Worm (Caenorhabditis elegans) whole organism, L1 larva: Measurements from ENCODE around the gene T21H3.5.

Source experiments
- C04F5.9 ChIP-seq: sonication (generic microtip); optimal IDR thresholded peaks from 2 replicates; lab custom pipeline; 2016; ENCODE audit warnings: missing genetic modification characterization, missing compliant biosample characterization
- C16A3.4 ChIP-seq: fragments of 150-350 bp; optimal IDR thresholded peaks from 2 replicates; lab custom pipeline; 2014; ENCODE audit warnings: missing biosample characterization, missing genetic modification characterization
- C34B4.2 ChIP-seq: sonication (generic microtip); optimal IDR thresholded peaks from 2 replicates; lab custom pipeline; 2017; ENCODE audit warnings: mild to moderate bottlenecking, missing genetic modification characterization, missing compliant biosample characterization
- F16B12.6 ChIP-seq: fragments of 150-350 bp; optimal IDR thresholded peaks from 2 replicates; lab custom pipeline; 2014; ENCODE audit warnings: missing biosample characterization, missing genetic modification characterization
- Y116A8C.19 ChIP-seq: sonication (generic microtip); optimal IDR thresholded peaks from 2 replicates; lab custom pipeline; 2016; ENCODE audit warnings: missing compliant biosample characterization, missing genetic modification characterization, borderline replicate concordance
- aha-1 ChIP-seq: fragments of 150-350 bp; optimal IDR thresholded peaks from 2 replicates; lab custom pipeline; 2014; ENCODE audit warnings: missing biosample characterization, missing genetic modification characterization
- alr-1 ChIP-seq: fragments of 200-800 bp; sonication (Bioruptor generic); optimal IDR thresholded peaks from 2 replicates; lab custom pipeline; 2018; ENCODE audit warnings: borderline replicate concordance, mild to moderate bottlenecking, missing genetic modification characterization, missing compliant biosample characterization
- aly-2 ChIP-seq: fragments of 150-350 bp; optimal IDR thresholded peaks from 2 replicates; lab custom pipeline; 2014; ENCODE audit warnings: missing biosample characterization, missing genetic modification characterization
- ama-1 ChIP-seq: fragments of 150-350 bp; optimal IDR thresholded peaks from 2 replicates; lab custom pipeline; 2014
- ceh-82 ChIP-seq, 3 experiments: fragments of 150-350 bp in 1 of 3; sonication (generic microtip) in 2 of 3; optimal IDR thresholded peaks; 2 replicates each; lab custom pipeline; 2014 to 2017; ENCODE audit warnings: missing biosample characterization in 3 of 3, missing genetic modification characterization in 3 of 3
- ceh-88 ChIP-seq: fragments of 200-800 bp; sonication (Bioruptor generic); IDR thresholded peaks from 2 replicates; pipeline ENCODE4 v1.3.6; 2022; ENCODE audit warnings: missing genetic modification characterization, missing compliant biosample characterization
- ceh-90 ChIP-seq: sonication (generic microtip); optimal IDR thresholded peaks from 2 replicates; lab custom pipeline; 2016; ENCODE audit warnings: missing genetic modification characterization, missing compliant biosample characterization
- ces-1 ChIP-seq: fragments of 150-350 bp; optimal IDR thresholded peaks from 2 replicates; lab custom pipeline; 2014; ENCODE audit warnings: missing biosample characterization, missing genetic modification reagents, missing genetic modification characterization
- dpl-1 ChIP-seq, 3 experiments: fragments of 150-350 bp in 2 of 3; sonication (generic microtip) in 1 of 3; optimal IDR thresholded peaks; 2 replicates each; lab custom pipeline; 2014 to 2017; ENCODE audit warnings: missing biosample characterization in 3 of 3, missing genetic modification characterization in 3 of 3, missing genetic modification reagents in 3 of 3
- dsc-1 ChIP-seq: sonication (generic microtip); optimal IDR thresholded peaks from 2 replicates; lab custom pipeline; 2016; ENCODE audit warnings: mild to moderate bottlenecking, missing genetic modification characterization, missing compliant biosample characterization
- efl-3 ChIP-seq: fragments of 200-800 bp; sonication (Bioruptor generic); optimal IDR thresholded peaks from 2 replicates; lab custom pipeline; 2018; ENCODE audit warnings: mild to moderate bottlenecking, missing genetic modification characterization, missing compliant biosample characterization
- egl-27 ChIP-seq, 2 experiments: fragments of 150-350 bp in 1 of 2; sonication (generic microtip); optimal IDR thresholded peaks; 3 replicates each; lab custom pipeline; 2017 to 2018; ENCODE audit warnings: missing biosample characterization in 2 of 2, missing genetic modification characterization in 2 of 2, missing genetic modification reagents in 2 of 2
- elt-2 ChIP-seq: sonication (generic microtip); optimal IDR thresholded peaks from 2 replicates; lab custom pipeline; 2016; ENCODE audit warnings: missing genetic modification characterization, mild to moderate bottlenecking, inconsistent platforms, missing compliant biosample characterization, missing genetic modification reagents
- elt-3 ChIP-seq, 6 experiments: fragments of 150-350 bp in 1 of 6; sonication (generic microtip); optimal IDR thresholded peaks; 2 replicates each; lab custom pipeline; 2017 to 2018; ENCODE audit warnings: missing biosample characterization in 6 of 6, missing genetic modification characterization in 6 of 6, inconsistent platforms in 1 of 6
- fkh-8 ChIP-seq: sonication (generic microtip); optimal IDR thresholded peaks from 2 replicates; lab custom pipeline; 2016; ENCODE audit warnings: mild to moderate bottlenecking, missing genetic modification characterization, missing compliant biosample characterization
- fos-1 ChIP-seq: fragments of 150-350 bp; optimal IDR thresholded peaks from 2 replicates; lab custom pipeline; 2014; ENCODE audit warnings: missing biosample characterization, missing genetic modification characterization
- hlh-17 ChIP-seq: fragments of 200-800 bp; sonication (Bioruptor generic); optimal IDR thresholded peaks from 2 replicates; lab custom pipeline; 2018; ENCODE audit warnings: missing genetic modification characterization, mild to moderate bottlenecking, missing compliant biosample characterization, moderate library complexity, borderline replicate concordance
- hpl-2 ChIP-seq: fragments of 150-350 bp; optimal IDR thresholded peaks from 2 replicates; lab custom pipeline; 2014; ENCODE audit warnings: missing biosample characterization, missing genetic modification reagents, missing genetic modification characterization
- isw-1 ChIP-seq: fragments of 200-800 bp; sonication (Bioruptor generic); IDR thresholded peaks from 2 replicates; pipeline ENCODE4 v1.3.6; 2022; ENCODE audit warnings: missing genetic modification characterization, missing compliant biosample characterization
- jun-1 ChIP-seq: fragments of 150-350 bp; optimal IDR thresholded peaks from 2 replicates; lab custom pipeline; 2014; ENCODE audit warnings: missing biosample characterization, missing genetic modification reagents, missing genetic modification characterization
- lin-14 ChIP-seq: fragments of 200-800 bp; sonication (Bioruptor generic); optimal IDR thresholded peaks from 2 replicates; lab custom pipeline; 2018; ENCODE audit warnings: mild to moderate bottlenecking, missing genetic modification characterization, moderate library complexity, missing compliant biosample characterization
- lin-15B ChIP-seq: fragments of 150-350 bp; sonication (generic microtip); optimal IDR thresholded peaks from 3 replicates; lab custom pipeline; 2014; ENCODE audit warnings: missing biosample characterization, missing genetic modification characterization
- lir-3 ChIP-seq: sonication (generic microtip); optimal IDR thresholded peaks from 2 replicates; lab custom pipeline; 2016; ENCODE audit warnings: mild to moderate bottlenecking, missing genetic modification characterization, moderate library complexity, missing compliant biosample characterization; ENCODE audit not compliant: poor library complexity
- nhr-12 ChIP-seq: sonication (generic microtip); optimal IDR thresholded peaks from 2 replicates; lab custom pipeline; 2017; ENCODE audit warnings: missing biosample characterization, missing genetic modification characterization
- nhr-19 ChIP-seq: fragments of 200-800 bp; sonication (Bioruptor generic); conservative IDR thresholded peaks from 2 replicates; pipeline ENCODE4 v1.3.6; 2022; ENCODE audit warnings: missing genetic modification characterization, missing compliant biosample characterization
- nhr-20 ChIP-seq: sonication (generic microtip); optimal IDR thresholded peaks from 2 replicates; lab custom pipeline; 2016; ENCODE audit warnings: mild to moderate bottlenecking, missing genetic modification characterization, missing compliant biosample characterization
- nhr-237 ChIP-seq: fragments of 150-350 bp; optimal IDR thresholded peaks from 2 replicates; lab custom pipeline; 2014; ENCODE audit warnings: missing biosample characterization, missing genetic modification characterization
- nhr-28 ChIP-seq: fragments of 150-350 bp; optimal IDR thresholded peaks from 2 replicates; lab custom pipeline; 2014; ENCODE audit warnings: missing biosample characterization, missing genetic modification characterization
- nhr-85 ChIP-seq: sonication (generic microtip); peaks from one replicate; lab custom pipeline; 2016; ENCODE audit warnings: missing genetic modification characterization, inconsistent platforms, missing compliant biosample characterization
- nhr-90 ChIP-seq: sonication (generic microtip); optimal IDR thresholded peaks from 2 replicates; lab custom pipeline; 2016; ENCODE audit warnings: mild to moderate bottlenecking, missing genetic modification characterization, missing compliant biosample characterization; ENCODE audit not compliant: poor library complexity
- pag-3 ChIP-seq: sonication (generic microtip); optimal IDR thresholded peaks from 2 replicates; lab custom pipeline; 2017; ENCODE audit warnings: missing genetic modification characterization, mild to moderate bottlenecking, missing compliant biosample characterization, antibody characterized with exemption, borderline replicate concordance; ENCODE audit not compliant: insufficient read depth
- pqm-1 ChIP-seq: sonication (generic microtip); optimal IDR thresholded peaks from 3 replicates; lab custom pipeline; 2017; ENCODE audit warnings: missing biosample characterization, missing genetic modification characterization
- skn-1 ChIP-seq: fragments of 150-350 bp; optimal IDR thresholded peaks from 2 replicates; lab custom pipeline; 2014; ENCODE audit warnings: missing biosample characterization, missing genetic modification characterization
- snu-23 ChIP-seq: sonication (generic microtip); optimal IDR thresholded peaks from 2 replicates; lab custom pipeline; 2016; ENCODE audit warnings: missing genetic modification characterization, missing compliant biosample characterization
- sox-4 ChIP-seq: sonication (generic microtip); optimal IDR thresholded peaks from 2 replicates; lab custom pipeline; 2016; ENCODE audit warnings: missing genetic modification characterization, missing compliant biosample characterization
- sptf-1 ChIP-seq: fragments of 150-350 bp; optimal IDR thresholded peaks from 2 replicates; lab custom pipeline; 2014; ENCODE audit warnings: missing biosample characterization, missing genetic modification characterization
- tbx-2 ChIP-seq: sonication (generic microtip); optimal IDR thresholded peaks from 2 replicates; lab custom pipeline; 2016; ENCODE audit warnings: missing genetic modification characterization, missing compliant biosample characterization
- tlp-1 ChIP-seq: fragments of 150-350 bp; optimal IDR thresholded peaks from 2 replicates; lab custom pipeline; 2014; ENCODE audit warnings: missing biosample characterization, missing genetic modification characterization
- unc-62 ChIP-seq: fragments of 150-350 bp; optimal IDR thresholded peaks from 2 replicates; lab custom pipeline; 2014; ENCODE audit warnings: missing biosample characterization, missing genetic modification reagents, missing genetic modification characterization
- unc-86 ChIP-seq: sonication (generic microtip); optimal IDR thresholded peaks from 2 replicates; lab custom pipeline; 2016; ENCODE audit warnings: missing genetic modification characterization, missing compliant biosample characterization
- xbp-1 ChIP-seq: sonication (generic microtip); optimal IDR thresholded peaks from 2 replicates; lab custom pipeline; 2016; ENCODE audit warnings: missing genetic modification characterization, missing compliant biosample characterization
- zip-4 ChIP-seq: fragments of 200-800 bp; sonication (Bioruptor generic); optimal IDR thresholded peaks from 2 replicates; lab custom pipeline; 2018; ENCODE audit warnings: mild to moderate bottlenecking, missing genetic modification characterization, moderate library complexity, missing compliant biosample characterization

Gene T21H3.5

ce11 chrV:1158247-1158646 lies 5.8 kb downstream of the T21H3.5 start (continued):
- TF ChIP-seq nhr-90 (tag; lab: Kevin White, UChicago) (no peak), efl-3 (GFP tag; lab: Kevin White, UChicago) (no peak), lin-14 (GFP tag; lab: Kevin White, UChicago) (no peak), sptf-1 (tag; lab: Kevin White, UChicago) (no peak), elt-3 (tag; optimal IDR thresholded peaks at IDR 0.05; lab: Kevin White, UChicago) (no peak), fos-1 (tag; lab: Kevin White, UChicago) (no peak)

ce11 chrV:1157443-1157842 lies 6.7 kb downstream of the T21H3.5 start:
- no peak for TF ChIP-seq tlp-1 (tag; lab: Kevin White, UChicago)
- TF ChIP-seq tbx-2 (tag; lab: Kevin White, UChicago), result no peak
- no peak for TF ChIP-seq fkh-8 (tag; lab: Kevin White, UChicago)
- TF ChIP-seq ceh-88 (GFP tag; lab: Robert Waterston, UW), result no peak
- TF ChIP-seq ceh-82 (tag; optimal IDR thresholded peaks at IDR 0.05; lab: Kevin White, UChicago), result peak in 1 of 3 experiments; percentile 9
- TF ChIP-seq lin-14 (GFP tag; lab: Kevin White, UChicago), result peak; percentile 15
- no peak for TF ChIP-seq isw-1 (GFP tag; lab: Robert Waterston, UW)
- no peak for TF ChIP-seq ama-1

DNA sequence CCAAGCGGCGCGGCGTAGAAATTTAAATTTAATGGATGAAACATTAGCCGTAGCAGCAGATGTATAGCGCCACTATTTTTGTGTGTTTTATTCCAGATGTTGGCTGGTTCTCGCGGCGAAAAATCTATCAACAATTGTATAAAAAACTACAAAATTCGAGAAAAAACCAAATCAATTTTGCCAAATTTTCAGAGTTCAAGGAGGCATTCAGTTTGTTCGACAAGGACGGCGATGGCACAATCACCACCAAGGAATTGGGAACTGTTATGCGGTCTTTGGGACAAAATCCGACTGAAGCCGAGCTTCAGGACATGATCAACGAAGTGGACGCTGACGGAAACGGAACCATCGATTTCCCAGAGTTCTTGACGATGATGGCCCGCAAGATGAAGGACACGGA lies 7.7 kb downstream of the T21H3.5 start:
- TF ChIP-seq unc-62 (no peak), dsc-1 (tag; lab: Kevin White, UChicago) (peak; percentile 65), nhr-12 (tag; lab: Kevin White, UChicago) (no peak)

DNA sequence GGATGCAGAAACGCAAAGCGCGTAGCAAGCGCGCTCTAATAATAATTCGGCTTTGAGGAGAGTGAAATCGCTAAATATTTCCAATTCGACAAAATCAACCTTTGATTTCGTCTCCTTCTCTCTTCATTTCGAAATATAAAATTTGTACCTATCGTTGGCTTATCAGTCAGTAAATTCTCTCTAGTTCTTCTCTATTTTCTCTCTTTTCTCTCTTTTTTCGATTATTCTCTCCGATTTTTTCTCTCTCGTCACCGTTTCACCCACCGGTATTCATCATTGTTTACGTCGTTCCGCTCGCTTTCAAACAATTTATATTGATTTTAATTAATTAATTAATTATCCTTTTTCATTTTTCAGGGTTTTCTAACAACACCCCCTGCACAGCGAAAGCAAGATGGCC lies 8.2 kb downstream of the T21H3.5 start, which contains the start of gene cmd-1:
TSS of gene cmd-1 (plus strand) at position 358 of the 400 bp plus-strand sequence.
- TF ChIP-seq aly-2 (tag; lab: Kevin White, UChicago) (no peak), aha-1 (tag; lab: Kevin White, UChicago) (no peak), ces-1 (no peak), pag-3 (no peak), nhr-237 (no peak), skn-1 (tag; lab: Kevin White, UChicago) (no peak), elt-3 (tag; optimal IDR thresholded peaks at IDR 0.05; lab: Kevin White, UChicago) (peak in 2 of 6 experiments; percentile 13 to 69), nhr-85 (tag; lab: Kevin White, UChicago) (peak; percentile 59), C04F5.9 (tag; lab: Kevin White, UChicago) (no peak), unc-62 (no peak), F16B12.6 (no peak), pqm-1 (tag; lab: Kevin White, UChicago) (no peak), alr-1 (tag; lab: Kevin White, UChicago) (no peak), lin-15B (tag; lab: Kevin White, UChicago) (no peak), nhr-28 (no peak), nhr-20 (tag; lab: Kevin White, UChicago) (peak; percentile 54), lin-14 (GFP tag; lab: Kevin White, UChicago) (peak; percentile 78), C16A3.4 (tag; lab: Kevin White, UChicago) (no peak), sptf-1 (tag; lab: Kevin White, UChicago) (no peak), lir-3 (tag; lab: Kevin White, UChicago) (no peak), Y116A8C.19 (no peak), sox-4 (no peak), nhr-19 (no peak), ceh-90 (tag; lab: Kevin White, UChicago) (no peak), unc-86 (tag; lab: Kevin White, UChicago) (no peak), xbp-1 (tag; lab: Kevin White, UChicago) (no peak), egl-27 (tag; optimal IDR thresholded peaks at IDR 0.05; lab: Kevin White, UChicago) (no peak), jun-1 (tag; lab: Kevin White, UChicago) (peak; percentile 10), hlh-17 (GFP tag; lab: Kevin White, UChicago) (no peak), C34B4.2 (tag; lab: Kevin White, UChicago) (no peak), dpl-1 (GFP tag; optimal IDR thresholded peaks at IDR 0.05; lab: Kevin White, UChicago) (no peak), snu-23 (GFP tag; lab: Kevin White, UChicago) (peak; percentile 18), hpl-2 (no peak), elt-2 (tag; lab: Kevin White, UChicago) (peak; percentile 5), zip-4 (GFP tag; lab: Kevin White, UChicago) (no peak)
